Fruit fly (Drosophila melanogaster): Measurements from ENCODE around the gene CG10616.

DNA sequence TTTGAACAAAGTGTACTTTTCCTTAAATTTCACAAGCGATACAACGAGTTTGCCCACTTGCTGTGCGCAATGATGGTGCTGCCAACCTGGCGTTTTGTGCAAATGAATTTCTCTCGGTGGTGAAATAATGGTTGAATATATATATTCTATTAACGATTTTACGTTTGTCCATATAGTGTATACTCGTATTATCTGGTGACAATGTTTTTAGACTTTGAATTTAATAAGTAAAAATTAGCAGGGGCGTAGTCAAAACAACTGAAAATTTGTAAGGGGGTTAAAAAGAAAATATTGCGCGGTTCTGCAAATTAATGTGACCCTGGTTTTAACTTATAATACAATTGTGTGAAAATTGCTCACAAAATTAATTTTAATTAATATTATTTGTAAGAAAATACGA, 52.4 kb downstream of the CG10616 start, which contains the start of the genes ver and Gcn5:
- TF ChIP-seq CG13204 (GFP tag; optimal IDR thresholded peaks at IDR 0.05) = no peak
- TF ChIP-seq CG17806 (tag; optimal IDR thresholded peaks at IDR 0.05) = peak; percentile 94
- TF ChIP-seq CG34367 (tag; optimal IDR thresholded peaks at IDR 0.05) = peak; percentile 91
- peak; percentile 95 for TF ChIP-seq CG8301 (tag; optimal IDR thresholded peaks at IDR 0.05)
- TF ChIP-seq CG32121 (GFP tag; IDR thresholded peaks at IDR 0.05) = peak; percentile 98
- TF ChIP-seq Ets98B (GFP tag; IDR thresholded peaks at IDR 0.05) = peak; percentile 98
- peak; percentile 93 for TF ChIP-seq Snoo (tag; optimal IDR thresholded peaks at IDR 0.05)
- TF ChIP-seq EcR (GFP tag; optimal IDR thresholded peaks at IDR 0.05) = peak; percentile 17
- TF ChIP-seq CG15710 (tag; optimal IDR thresholded peaks at IDR 0.05) = peak; percentile 95
- no peak for TF ChIP-seq D1 (tag; optimal IDR thresholded peaks at IDR 0.05)
- TF ChIP-seq rn (GFP tag; IDR thresholded peaks at IDR 0.05) = peak; percentile 95
- TF ChIP-seq Pif1A (GFP tag; optimal IDR thresholded peaks at IDR 0.05) = peak; percentile 96
